Worm (Caenorhabditis elegans) whole organism, L2 larva: ENCODE measurements around the gene xpo-1.

ENCODE experiments used
- F13H6.1 ChIP-seq: sonication (generic microtip); optimal IDR thresholded peaks from 2 replicates; lab custom pipeline; 2016; ENCODE audit warnings: missing genetic modification characterization, missing compliant biosample characterization
- Y55F3AM.14 ChIP-seq: fragments of 200-800 bp; sonication (Bioruptor generic); optimal IDR thresholded peaks from 2 replicates; lab custom pipeline; 2018; ENCODE audit warnings: mild to moderate bottlenecking, missing genetic modification characterization, missing compliant biosample characterization
- ZK546.5 ChIP-seq: sonication (generic microtip); optimal IDR thresholded peaks from 2 replicates; lab custom pipeline; 2017; ENCODE audit warnings: missing biosample characterization, missing genetic modification characterization
- aly-2 ChIP-seq: fragments of 150-350 bp; optimal IDR thresholded peaks from 2 replicates; lab custom pipeline; 2014; ENCODE audit warnings: missing biosample characterization, missing genetic modification characterization
- ama-1 ChIP-seq: fragments of 150-350 bp; optimal IDR thresholded peaks from 2 replicates; lab custom pipeline; 2018; ENCODE audit warnings: inconsistent platforms
- blmp-1 ChIP-seq: sonication (generic microtip); optimal IDR thresholded peaks from 2 replicates; lab custom pipeline; 2017; ENCODE audit warnings: missing genetic modification characterization, mild to moderate bottlenecking, missing compliant biosample characterization, antibody characterized with exemption, moderate library complexity; ENCODE audit not compliant: insufficient read depth
- ceh-16 ChIP-seq: fragments of 150-350 bp; optimal IDR thresholded peaks from 2 replicates; lab custom pipeline; 2014; ENCODE audit warnings: missing biosample characterization, missing genetic modification characterization
- ceh-82 ChIP-seq: fragments of 150-350 bp; optimal IDR thresholded peaks from 2 replicates; lab custom pipeline; 2014; ENCODE audit warnings: missing biosample characterization, missing genetic modification characterization
- crh-2 ChIP-seq: sonication (generic microtip); optimal IDR thresholded peaks from 2 replicates; lab custom pipeline; 2017; ENCODE audit warnings: missing biosample characterization, missing genetic modification characterization
- dmd-4 ChIP-seq: sonication (generic microtip); optimal IDR thresholded peaks from 2 replicates; lab custom pipeline; 2017; ENCODE audit warnings: missing biosample characterization, missing genetic modification characterization
- egl-27 ChIP-seq: sonication (generic microtip); optimal IDR thresholded peaks from 3 replicates; lab custom pipeline; 2017; ENCODE audit warnings: missing biosample characterization, missing genetic modification reagents, missing genetic modification characterization
- elt-1 ChIP-seq: fragments of 150-350 bp; optimal IDR thresholded peaks from 2 replicates; lab custom pipeline; 2014; ENCODE audit warnings: missing biosample characterization, missing genetic modification characterization
- elt-3 ChIP-seq: sonication (generic microtip); optimal IDR thresholded peaks from 2 replicates; lab custom pipeline; 2017; ENCODE audit warnings: missing biosample characterization, missing genetic modification characterization
- fos-1 ChIP-seq: fragments of 150-350 bp; optimal IDR thresholded peaks from 2 replicates; lab custom pipeline; 2014; ENCODE audit warnings: missing biosample characterization, missing genetic modification characterization
- gmeb-1 ChIP-seq: fragments of 150-350 bp; optimal IDR thresholded peaks from 2 replicates; lab custom pipeline; 2014; ENCODE audit warnings: missing biosample characterization, missing genetic modification characterization
- lin-13 ChIP-seq: fragments of 150-350 bp; optimal IDR thresholded peaks from 2 replicates; lab custom pipeline; 2014; ENCODE audit warnings: missing biosample characterization, missing genetic modification reagents, missing genetic modification characterization
- lin-39 ChIP-seq: fragments of 150-350 bp; optimal IDR thresholded peaks from 2 replicates; lab custom pipeline; 2014; ENCODE audit warnings: missing biosample characterization, missing genetic modification reagents, missing genetic modification characterization
- lsy-2 ChIP-seq, 2 experiments: fragments of 150-350 bp in 1 of 2; sonication (generic microtip) in 1 of 2; optimal IDR thresholded peaks; 2 replicates each; lab custom pipeline; 2014 to 2017; ENCODE audit warnings: missing biosample characterization in 2 of 2, missing genetic modification characterization in 2 of 2
- mab-5 ChIP-seq: fragments of 150-350 bp; optimal IDR thresholded peaks from 2 replicates; lab custom pipeline; 2014; ENCODE audit warnings: missing biosample characterization, missing genetic modification characterization
- mbf-1 ChIP-seq: sonication (generic microtip); optimal IDR thresholded peaks from 2 replicates; lab custom pipeline; 2017; ENCODE audit warnings: missing biosample characterization, missing genetic modification characterization
- nhr-10 ChIP-seq: sonication (generic microtip); optimal IDR thresholded peaks from 2 replicates; lab custom pipeline; 2017; ENCODE audit warnings: missing biosample characterization, missing genetic modification characterization
- nhr-12 ChIP-seq: fragments of 150-350 bp; optimal IDR thresholded peaks from 2 replicates; lab custom pipeline; 2014; ENCODE audit warnings: missing biosample characterization, missing genetic modification characterization
- nhr-129 ChIP-seq: fragments of 150-350 bp; optimal IDR thresholded peaks from 2 replicates; lab custom pipeline; 2014; ENCODE audit warnings: missing biosample characterization, missing genetic modification characterization
- nhr-21 ChIP-seq: fragments of 150-350 bp; optimal IDR thresholded peaks from 2 replicates; lab custom pipeline; 2014; ENCODE audit warnings: missing biosample characterization, missing genetic modification characterization
- nhr-23 ChIP-seq: fragments of 150-350 bp; optimal IDR thresholded peaks from 2 replicates; lab custom pipeline; 2014; ENCODE audit warnings: missing biosample characterization, missing genetic modification reagents, missing genetic modification characterization
- nhr-25 ChIP-seq: fragments of 150-350 bp; sonication (generic microtip); optimal IDR thresholded peaks from 3 replicates; lab custom pipeline; 2014; ENCODE audit warnings: missing biosample characterization, missing genetic modification characterization
- nhr-6 ChIP-seq: fragments of 150-350 bp; optimal IDR thresholded peaks from 2 replicates; lab custom pipeline; 2014; ENCODE audit warnings: missing biosample characterization, missing genetic modification characterization
- nhr-77 ChIP-seq: fragments of 150-350 bp; optimal IDR thresholded peaks from 2 replicates; lab custom pipeline; 2014; ENCODE audit warnings: missing biosample characterization, missing genetic modification characterization
- peb-1 ChIP-seq: fragments of 150-350 bp; optimal IDR thresholded peaks from 2 replicates; lab custom pipeline; 2014; ENCODE audit warnings: missing biosample characterization, missing genetic modification characterization
- sma-3 ChIP-seq: sonication (generic microtip); optimal IDR thresholded peaks from 2 replicates; lab custom pipeline; 2016; ENCODE audit warnings: missing genetic modification reagents, missing genetic modification characterization, missing compliant biosample characterization
- sma-9 ChIP-seq, 2 experiments: fragments of 150-350 bp in 1 of 2; sonication (generic microtip) in 1 of 2; optimal IDR thresholded peaks; 2 replicates each; lab custom pipeline; 2014 to 2016; ENCODE audit warnings: missing genetic modification characterization in 2 of 2, mild to moderate bottlenecking in 1 of 2, missing biosample characterization in 1 of 2, missing compliant biosample characterization in 1 of 2, missing genetic modification reagents in 1 of 2, moderate library complexity in 1 of 2
- snpc-4 ChIP-seq: fragments of 150-350 bp; optimal IDR thresholded peaks from 2 replicates; lab custom pipeline; 2014; ENCODE audit warnings: missing biosample characterization, missing genetic modification characterization
- unc-55 ChIP-seq: fragments of 150-350 bp; sonication (generic microtip); optimal IDR thresholded peaks from 3 replicates; lab custom pipeline; 2014; ENCODE audit warnings: missing biosample characterization, missing genetic modification reagents, missing genetic modification characterization
- unc-62 ChIP-seq: fragments of 150-350 bp; optimal IDR thresholded peaks from 2 replicates; lab custom pipeline; 2014; ENCODE audit warnings: missing biosample characterization, missing genetic modification reagents, missing genetic modification characterization
- zag-1 ChIP-seq: fragments of 150-350 bp; optimal IDR thresholded peaks from 2 replicates; lab custom pipeline; 2014; ENCODE audit warnings: missing biosample characterization, missing genetic modification characterization
- ztf-1 ChIP-seq: fragments of 200-800 bp; sonication (Bioruptor generic); conservative IDR thresholded peaks from 2 replicates; pipeline ENCODE4 v1.3.6; 2022; ENCODE audit warnings: missing genetic modification characterization, missing compliant biosample characterization
- ztf-11 ChIP-seq: sonication (generic microtip); optimal IDR thresholded peaks from 2 replicates; lab custom pipeline; 2017; ENCODE audit warnings: missing biosample characterization, missing genetic modification characterization

Gene xpo-1

ce11 chrV:7825836-7826235 is 21.0 kb downstream of the xpo-1 start:
- peak; percentile 4 for TF ChIP-seq F13H6.1 (tag; lab: Kevin White, UChicago)
- TF ChIP-seq elt-3, result no peak

DNA sequence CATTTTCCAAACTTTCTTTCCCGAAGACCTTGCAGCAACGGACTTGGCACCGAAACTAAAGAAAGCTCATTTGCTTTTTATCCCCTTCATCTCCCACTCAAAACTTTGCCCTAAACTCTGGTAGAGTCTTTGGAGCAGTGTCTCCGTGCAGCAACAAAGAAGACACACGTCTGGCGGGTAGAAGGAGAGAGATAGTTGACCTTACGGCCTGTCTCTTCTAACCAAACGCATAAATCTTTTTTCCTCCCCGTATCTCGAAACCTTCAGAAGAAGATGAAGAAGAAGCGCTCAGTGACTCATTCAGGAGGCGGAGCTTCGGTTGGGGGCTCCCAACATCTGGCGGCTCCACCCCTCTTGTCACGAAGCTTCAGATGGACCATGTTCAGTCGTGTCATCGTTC is 21.5 kb downstream of the xpo-1 start:
- no peak for TF ChIP-seq unc-62 (GFP tag; lab: Kevin White, UChicago)
- TF ChIP-seq sma-3 (GFP tag; lab: Kevin White, UChicago), result no peak
- no peak for TF ChIP-seq lin-39
- TF ChIP-seq unc-55 (GFP tag; lab: Kevin White, UChicago), result no peak
- no peak for TF ChIP-seq elt-1 (tag; lab: Kevin White, UChicago)
- no peak for TF ChIP-seq ztf-1 (GFP tag; lab: Robert Waterston, UW)
- TF ChIP-seq aly-2, result no peak
- TF ChIP-seq nhr-77 (tag; lab: Kevin White, UChicago), result no peak
- TF ChIP-seq nhr-6, result no peak
- no peak for TF ChIP-seq nhr-25
- no peak for TF ChIP-seq ceh-82
- TF ChIP-seq mab-5 (tag; lab: Kevin White, UChicago), result no peak
- no peak for TF ChIP-seq F13H6.1 (tag; lab: Kevin White, UChicago)
- TF ChIP-seq lsy-2 (tag; optimal IDR thresholded peaks at IDR 0.05; lab: Kevin White, UChicago), result no peak

ce11 chrV:7826917-7827316 is 22.1 kb downstream of the xpo-1 start, which contains the start of gene mig-6:
TSS of gene mig-6 (plus strand) at chrV:7827217.
- TF ChIP-seq elt-3 (no peak), aly-2 (no peak), ztf-11 (tag; lab: Kevin White, UChicago) (no peak)

DNA sequence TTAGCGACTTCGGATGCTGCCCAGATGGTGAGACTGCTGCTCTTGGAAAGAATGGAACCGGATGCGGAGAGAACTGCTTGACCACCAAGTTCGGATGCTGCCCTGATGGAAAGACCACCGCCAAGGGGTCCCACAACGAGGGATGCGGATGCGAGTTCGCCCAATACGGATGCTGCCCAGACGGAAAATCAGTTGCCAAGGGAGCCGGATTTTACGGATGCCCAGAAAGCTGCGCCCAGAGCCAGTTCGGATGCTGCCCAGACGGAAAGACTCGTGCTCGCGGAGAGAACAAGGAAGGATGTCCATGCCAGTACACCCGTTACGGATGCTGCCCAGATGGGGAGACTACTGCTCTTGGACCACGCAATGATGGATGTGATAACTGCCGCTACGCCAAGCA is 26.1 kb downstream of the xpo-1 start:
- no peak for TF ChIP-seq ztf-1 (GFP tag; lab: Robert Waterston, UW)
- TF ChIP-seq lsy-2 (tag; optimal IDR thresholded peaks at IDR 0.05; lab: Kevin White, UChicago), result no peak
- TF ChIP-seq Y55F3AM.14 (GFP tag; lab: Kevin White, UChicago), result no peak
- TF ChIP-seq snpc-4 (tag; lab: Kevin White, UChicago), result no peak
- TF ChIP-seq ZK546.5 (tag; lab: Kevin White, UChicago), result no peak
- no peak for TF ChIP-seq unc-62 (GFP tag; lab: Kevin White, UChicago)
- no peak for TF ChIP-seq zag-1 (tag; lab: Kevin White, UChicago)
- TF ChIP-seq ceh-82, result no peak
- TF ChIP-seq F13H6.1 (tag; lab: Kevin White, UChicago), result no peak
- TF ChIP-seq nhr-25, result no peak
- TF ChIP-seq nhr-129 (tag; lab: Kevin White, UChicago), result no peak

- no peak for TF ChIP-seq mab-5 (tag; lab: Kevin White, UChicago)
- TF ChIP-seq ztf-1 (GFP tag; lab: Robert Waterston, UW), result no peak
- peak; percentile 39 for TF ChIP-seq nhr-129 (tag; lab: Kevin White, UChicago)
- no peak for TF ChIP-seq ceh-16 (tag; lab: Kevin White, UChicago)
- TF ChIP-seq unc-62 (GFP tag; lab: Kevin White, UChicago), result no peak
- TF ChIP-seq lin-13 (GFP tag; lab: Kevin White, UChicago), result no peak
- TF ChIP-seq fos-1 (tag; lab: Kevin White, UChicago), result peak; percentile 28
- TF ChIP-seq nhr-77 (tag; lab: Kevin White, UChicago), result no peak
- peak; percentile 29 for TF ChIP-seq gmeb-1 (tag; lab: Kevin White, UChicago)
- no peak for TF ChIP-seq nhr-10 (tag; lab: Kevin White, UChicago)
- no peak for TF ChIP-seq nhr-12 (tag; lab: Kevin White, UChicago)
- TF ChIP-seq mbf-1 (tag; lab: Kevin White, UChicago), result no peak
- TF ChIP-seq sma-3 (GFP tag; lab: Kevin White, UChicago), result peak; percentile 77
- no peak for TF ChIP-seq dmd-4 (tag; lab: Kevin White, UChicago)
- no peak for TF ChIP-seq Y55F3AM.14 (GFP tag; lab: Kevin White, UChicago)
- no peak for TF ChIP-seq peb-1 (tag; lab: Kevin White, UChicago)
- TF ChIP-seq nhr-23, result no peak
- peak; percentile 53 for TF ChIP-seq crh-2 (tag; lab: Kevin White, UChicago)
- no peak for TF ChIP-seq ztf-11 (tag; lab: Kevin White, UChicago)
- TF ChIP-seq blmp-1, result no peak
- peak; percentile 20 for TF ChIP-seq nhr-21 (tag; lab: Kevin White, UChicago)
- TF ChIP-seq sma-9 (GFP tag; optimal IDR thresholded peaks at IDR 0.05; lab: Kevin White, UChicago), result peak; percentile 19
- no peak for TF ChIP-seq sma-9 (tag; optimal IDR thresholded peaks at IDR 0.05; lab: Kevin White, UChicago)
- TF ChIP-seq egl-27, result no peak
- peak; percentile 26 for TF ChIP-seq ama-1 (lab: Kevin White, UChicago)
- TF ChIP-seq snpc-4 (tag; lab: Kevin White, UChicago), result no peak
- TF ChIP-seq nhr-25, result peak; percentile 44
Measured at ce11 chrV:7836911-7837310, 32.0 kb downstream of the xpo-1 start, which contains the start of gene txt-5. TSS of gene txt-5 (minus strand) at chrV:7837134.
